Fruit fly (Drosophila melanogaster) whole organism, embryonic: ENCODE data around the gene CG15203.
A peak's percentile ranks its signal among the peaks of the same experiment; 100 is the strongest.

Experiments
- Bgb ChIP-seq: fragments of 200-800 bp; sonication (Bioruptor generic); IDR thresholded peaks from 2 replicates; pipeline ENCODE4 v1.3.6; 2022; ENCODE audit warnings: missing biosample characterization, missing genetic modification characterization; ENCODE audit not compliant: partially characterized antibody
- CG10274 ChIP-seq: fragments of 200-800 bp; sonication (Bioruptor generic); optimal IDR thresholded peaks from 3 replicates; lab custom pipeline; 2017; ENCODE audit warnings: missing biosample characterization, mild to moderate bottlenecking, missing genetic modification characterization
- CG11560 ChIP-seq: fragments of 200-800 bp; sonication (Bioruptor generic); IDR thresholded peaks from 3 replicates; pipeline ENCODE4 v1.3.6; 2022; ENCODE audit warnings: missing biosample characterization, missing genetic modification characterization
- CG11695 ChIP-seq: fragments of 200-800 bp; sonication (Bioruptor generic); IDR thresholded peaks from 3 replicates; pipeline ENCODE4 v1.3.6; 2022; ENCODE audit warnings: missing biosample characterization, missing genetic modification characterization
- CG11723 ChIP-seq: fragments of 200-800 bp; sonication (Bioruptor generic); optimal IDR thresholded peaks from 2 replicates; lab custom pipeline; 2017; ENCODE audit warnings: missing biosample characterization, mild to moderate bottlenecking, missing genetic modification characterization
- CG12104 ChIP-seq: fragments of 200-800 bp; sonication (Bioruptor generic); optimal IDR thresholded peaks from 3 replicates; lab custom pipeline; 2016; ENCODE audit warnings: missing biosample characterization, missing genetic modification characterization
- CG12659 ChIP-seq: fragments of 200-800 bp; sonication (Bioruptor generic); optimal IDR thresholded peaks from 3 replicates; lab custom pipeline; 2017; ENCODE audit warnings: mild to moderate bottlenecking, missing biosample characterization, missing genetic modification reagents, missing genetic modification characterization
- CG12744 ChIP-seq: fragments of 200-800 bp; sonication (Bioruptor generic); optimal IDR thresholded peaks from 2 replicates; lab custom pipeline; 2016; ENCODE audit warnings: missing biosample characterization, missing genetic modification characterization
- CG13287 ChIP-seq: fragments of 200-800 bp; sonication (Bioruptor generic); IDR thresholded peaks from 2 replicates; pipeline ENCODE4 v1.3.6; 2022; ENCODE audit warnings: missing biosample characterization, missing genetic modification characterization; ENCODE audit not compliant: partially characterized antibody
- CG15011 ChIP-seq: fragments of 200-800 bp; sonication (Bioruptor generic); optimal IDR thresholded peaks from 3 replicates; lab custom pipeline; 2018; ENCODE audit warnings: missing biosample characterization, mild to moderate bottlenecking, missing genetic modification characterization
- CG16779 ChIP-seq: fragments of 200-800 bp; sonication (Bioruptor generic); IDR thresholded peaks from 2 replicates; pipeline ENCODE4 v1.3.6; 2022; ENCODE audit warnings: missing biosample characterization, missing genetic modification characterization
- CG17912 ChIP-seq: fragments of 200-800 bp; sonication (Bioruptor generic); optimal IDR thresholded peaks from 2 replicates; lab custom pipeline; 2018; ENCODE audit warnings: missing biosample characterization, mild to moderate bottlenecking, missing genetic modification characterization
- CG18599 ChIP-seq: fragments of 200-800 bp; sonication (Bioruptor generic); optimal IDR thresholded peaks from 3 replicates; lab custom pipeline; 2017; ENCODE audit warnings: missing biosample characterization, missing genetic modification characterization, mild to moderate bottlenecking, moderate library complexity, missing genetic modification reagents
- CG2875 ChIP-seq: fragments of 200-800 bp; sonication (Bioruptor generic); optimal IDR thresholded peaks from 2 replicates; lab custom pipeline; 2017; ENCODE audit warnings: missing biosample characterization, mild to moderate bottlenecking, missing genetic modification characterization, missing genetic modification reagents
- CG2889 ChIP-seq: fragments of 200-800 bp; sonication (Bioruptor generic); IDR thresholded peaks from 3 replicates; pipeline ENCODE4 v1.3.6; 2022; ENCODE audit warnings: missing biosample characterization, missing genetic modification characterization
- CG31365 ChIP-seq: fragments of 200-800 bp; sonication (Bioruptor generic); optimal IDR thresholded peaks from 2 replicates; lab custom pipeline; 2018; ENCODE audit warnings: missing biosample characterization, mild to moderate bottlenecking, missing genetic modification characterization
- CG34224 ChIP-seq: fragments of 200-800 bp; sonication (Bioruptor generic); IDR thresholded peaks from 3 replicates; pipeline ENCODE4 v1.3.6; 2022; ENCODE audit warnings: missing biosample characterization, missing genetic modification characterization; ENCODE audit not compliant: partially characterized antibody
- CG4360 ChIP-seq: fragments of 200-800 bp; sonication (Bioruptor generic); IDR thresholded peaks from 2 replicates; pipeline ENCODE4 v1.3.6; 2022; ENCODE audit warnings: missing biosample characterization, missing genetic modification characterization
- CG4820 ChIP-seq: fragments of 200-800 bp; sonication (Bioruptor generic); optimal IDR thresholded peaks from 3 replicates; lab custom pipeline; 2016; ENCODE audit warnings: missing biosample characterization, missing genetic modification characterization
- CG6689 ChIP-seq: fragments of 200-800 bp; sonication (Bioruptor generic); IDR thresholded peaks from 2 replicates; pipeline ENCODE4 v1.3.6; 2022; ENCODE audit warnings: missing biosample characterization, missing genetic modification characterization
- D ChIP-seq, 2 experiments: fragments of 200-800 bp in 1 of 2; fragments of >200 bp in 1 of 2; sonication (Bioruptor generic) in 1 of 2; optimal IDR thresholded peaks; 2 replicates in 1 of 2; 3 replicates in 1 of 2; lab custom pipeline; 2017; ENCODE audit warnings: mild to moderate bottlenecking in 1 of 2, missing biosample characterization in 1 of 2, missing genetic modification characterization in 1 of 2, missing genetic modification reagents in 1 of 2
- Dek ChIP-seq: fragments of 200-800 bp; sonication (Bioruptor generic); optimal IDR thresholded peaks from 3 replicates; lab custom pipeline; 2019; ENCODE audit warnings: missing biosample characterization, mild to moderate bottlenecking, missing genetic modification characterization, moderate library complexity
- Dp ChIP-seq: fragments of 200-800 bp; sonication (Bioruptor generic); optimal IDR thresholded peaks from 2 replicates; lab custom pipeline; 2018; ENCODE audit warnings: missing biosample characterization, mild to moderate bottlenecking, missing genetic modification characterization, moderate library complexity
- E2f1 ChIP-seq: fragments of 200-800 bp; sonication (Bioruptor generic); IDR thresholded peaks from 2 replicates; pipeline ENCODE4 v1.3.6; 2022; ENCODE audit warnings: missing biosample characterization, missing genetic modification characterization
- Ets97D ChIP-seq: fragments of 200-800 bp; sonication (Bioruptor generic); optimal IDR thresholded peaks from 3 replicates; lab custom pipeline; 2016; ENCODE audit warnings: missing biosample characterization, missing genetic modification characterization
- Fer1 ChIP-seq: fragments of 200-800 bp; sonication (Bioruptor generic); optimal IDR thresholded peaks from 2 replicates; lab custom pipeline; 2017; ENCODE audit warnings: missing biosample characterization, mild to moderate bottlenecking, missing genetic modification characterization
- Fer3 ChIP-seq: fragments of 200-800 bp; sonication (Bioruptor generic); optimal IDR thresholded peaks from 2 replicates; lab custom pipeline; 2018; ENCODE audit warnings: missing biosample characterization, mild to moderate bottlenecking, missing genetic modification characterization, moderate library complexity
- H2.0 ChIP-seq: fragments of 200-800 bp; sonication (Bioruptor generic); IDR thresholded peaks from 2 replicates; pipeline ENCODE4 v1.3.6; 2022; ENCODE audit warnings: missing biosample characterization, missing genetic modification characterization
- HLHmδ ChIP-seq: fragments of 200-800 bp; sonication (Bioruptor generic); optimal IDR thresholded peaks from 2 replicates; lab custom pipeline; 2018; ENCODE audit warnings: missing biosample characterization, mild to moderate bottlenecking, missing genetic modification characterization, moderate library complexity
- HmgZ ChIP-seq: fragments of 200-800 bp; sonication (Bioruptor generic); optimal IDR thresholded peaks from 2 replicates; lab custom pipeline; 2018; ENCODE audit warnings: missing biosample characterization, mild to moderate bottlenecking, missing genetic modification characterization
- Jarid2 ChIP-seq: fragments of 200-800 bp; sonication (Bioruptor generic); optimal IDR thresholded peaks from 3 replicates; lab custom pipeline; 2017; ENCODE audit warnings: mild to moderate bottlenecking, missing biosample characterization, missing genetic modification reagents, missing genetic modification characterization
- NFAT ChIP-seq: fragments of 200-800 bp; sonication (Bioruptor generic); IDR thresholded peaks from 2 replicates; pipeline ENCODE4 v1.3.6; 2022; ENCODE audit warnings: missing biosample characterization, missing genetic modification characterization
- Ptx1 ChIP-seq: fragments of 200-800 bp; sonication (Bioruptor generic); IDR thresholded peaks from 2 replicates; pipeline ENCODE4 v1.3.6; 2022; ENCODE audit warnings: missing biosample characterization, missing genetic modification characterization
- Ravus ChIP-seq: fragments of 200-800 bp; sonication (Bioruptor generic); IDR thresholded peaks from 2 replicates; pipeline ENCODE4 v1.3.6; 2022; ENCODE audit warnings: missing biosample characterization, missing genetic modification characterization
- TFAM ChIP-seq: fragments of 200-800 bp; sonication (Bioruptor generic); optimal IDR thresholded peaks from 2 replicates; lab custom pipeline; 2017; ENCODE audit warnings: missing biosample characterization, missing genetic modification characterization, inconsistent platforms
- cwo ChIP-seq: fragments of 200-800 bp; sonication (Bioruptor generic); optimal IDR thresholded peaks from 3 replicates; lab custom pipeline; 2017; ENCODE audit warnings: missing biosample characterization, missing genetic modification characterization, mild to moderate bottlenecking, moderate library complexity, missing genetic modification reagents
- fu2 ChIP-seq: fragments of 200-800 bp; sonication (Bioruptor generic); optimal IDR thresholded peaks from 2 replicates; lab custom pipeline; 2016; ENCODE audit warnings: missing biosample characterization, missing genetic modification characterization
- jigr1 ChIP-seq: fragments of 200-800 bp; sonication (Bioruptor generic); IDR thresholded peaks from 3 replicates; pipeline ENCODE4 v1.3.6; 2022; ENCODE audit warnings: missing biosample characterization, missing genetic modification characterization
- klu ChIP-seq: fragments of 200-800 bp; sonication (Bioruptor generic); IDR thresholded peaks from 2 replicates; pipeline ENCODE4 v1.3.6; 2022; ENCODE audit warnings: missing biosample characterization, missing genetic modification characterization
- nerfin-2 ChIP-seq: fragments of 200-800 bp; sonication (Bioruptor generic); IDR thresholded peaks from 2 replicates; pipeline ENCODE4 v1.3.6; 2022; ENCODE audit warnings: missing biosample characterization, missing genetic modification characterization; ENCODE audit not compliant: partially characterized antibody
- p53 ChIP-seq: fragments of 200-800 bp; sonication (Bioruptor generic); optimal IDR thresholded peaks from 2 replicates; lab custom pipeline; 2016; ENCODE audit warnings: missing biosample characterization, missing genetic modification characterization
- pfk ChIP-seq: fragments of 200-800 bp; sonication (Bioruptor generic); optimal IDR thresholded peaks from 2 replicates; lab custom pipeline; 2018; ENCODE audit warnings: missing biosample characterization, mild to moderate bottlenecking, missing genetic modification characterization, moderate library complexity
- sens-2 ChIP-seq: fragments of 200-800 bp; sonication (Bioruptor generic); IDR thresholded peaks from 2 replicates; pipeline ENCODE4 v1.3.6; 2022; ENCODE audit warnings: missing biosample characterization, missing genetic modification characterization
- slp2 ChIP-seq: fragments of 200-800 bp; sonication (Bioruptor generic); optimal IDR thresholded peaks from 2 replicates; lab custom pipeline; 2016; ENCODE audit warnings: missing biosample characterization, missing genetic modification characterization
- sna ChIP-seq: fragments of 200-800 bp; sonication (Bioruptor generic); IDR thresholded peaks from 2 replicates; pipeline ENCODE4 v1.3.6; 2022; ENCODE audit warnings: missing biosample characterization, missing genetic modification characterization; ENCODE audit not compliant: partially characterized antibody
- so ChIP-seq: fragments of 200-800 bp; sonication (Bioruptor generic); IDR thresholded peaks from 3 replicates; pipeline ENCODE4 v1.3.6; 2022; ENCODE audit warnings: missing biosample characterization, missing genetic modification characterization
- sug ChIP-seq: fragments of 200-800 bp; optimal IDR thresholded peaks from 2 replicates; lab custom pipeline; 2019; ENCODE audit warnings: missing biosample characterization, mild to moderate bottlenecking, missing genetic modification characterization, moderate library complexity
- tap ChIP-seq: fragments of 200-800 bp; optimal IDR thresholded peaks from 3 replicates; lab custom pipeline; 2019; ENCODE audit warnings: missing biosample characterization, mild to moderate bottlenecking, missing genetic modification characterization, moderate library complexity
- trem ChIP-seq: fragments of 200-800 bp; optimal IDR thresholded peaks from 3 replicates; lab custom pipeline; 2019; ENCODE audit warnings: missing biosample characterization, mild to moderate bottlenecking, missing genetic modification characterization, moderate library complexity
- unc-4 ChIP-seq: fragments of 200-800 bp; sonication (Bioruptor generic); IDR thresholded peaks from 2 replicates; pipeline ENCODE4 v1.3.6; 2022; ENCODE audit warnings: missing biosample characterization, missing genetic modification characterization; ENCODE audit not compliant: partially characterized antibody

CG15203 gene

DNA sequence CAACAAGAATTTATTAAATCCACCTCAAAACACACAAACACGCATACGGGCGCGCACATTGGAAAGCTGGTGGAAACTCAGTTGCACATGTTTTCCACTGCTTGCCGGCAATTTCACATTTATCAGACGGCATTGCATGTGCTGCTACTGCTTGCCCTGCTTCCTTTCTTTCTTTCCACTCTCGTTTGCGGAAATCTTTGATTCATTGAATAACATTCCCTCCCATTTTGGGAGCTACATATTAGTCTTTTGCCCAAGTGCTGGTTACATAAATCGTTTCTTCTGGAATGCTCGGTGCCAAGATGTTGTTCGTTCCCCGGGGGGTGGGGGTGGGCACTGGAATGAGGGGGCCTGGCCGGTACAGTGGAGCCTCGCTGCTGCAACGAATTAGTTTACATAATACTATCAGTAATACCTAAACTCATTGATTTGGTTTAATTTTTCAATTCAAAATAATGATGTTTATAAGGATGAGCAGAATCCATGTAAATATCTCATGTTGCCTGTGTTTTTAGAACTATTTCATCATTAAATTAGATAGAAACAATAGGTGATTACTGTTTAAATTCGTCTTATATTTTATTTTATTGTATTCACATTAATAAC, 42.6 kb downstream of the CG15203 start (continued):
- TF ChIP-seq CG31365: peak; percentile 98
- peak; percentile 38; the same call in 1 of the 2 replicates for TF ChIP-seq Ptx1
- no peak for TF ChIP-seq CG34224 (GFP tag; lab: Robert Waterston, UW)
- TF ChIP-seq klu (GFP tag; lab: Robert Waterston, UW): no peak
- TF ChIP-seq CG12659 (GFP tag; lab: Kevin White, UChicago): no peak
- no peak for TF ChIP-seq CG4820 (GFP tag; lab: Kevin White, UChicago)
- no peak for TF ChIP-seq H2.0 (GFP tag; lab: Robert Waterston, UW)
- TF ChIP-seq cwo (GFP tag; lab: Kevin White, UChicago): peak; percentile 5
- TF ChIP-seq CG18599 (GFP tag; lab: Kevin White, UChicago): peak; percentile 22
- no peak for TF ChIP-seq sens-2 (GFP tag; lab: Robert Waterston, UW)
- no peak for TF ChIP-seq Bgb (GFP tag; lab: Robert Waterston, UW)
- no peak for TF ChIP-seq Dp (GFP tag; lab: Kevin White, UChicago)
- no peak for TF ChIP-seq Jarid2 (GFP tag; lab: Kevin White, UChicago)
- no peak for TF ChIP-seq CG2889
- no peak for TF ChIP-seq Fer3 (tag; lab: Kevin White, UChicago)
- no peak for TF ChIP-seq CG11723
- peak; percentile 29; the same call in 1 of the 2 replicates for TF ChIP-seq NFAT (GFP tag; lab: Robert Waterston, UW)
- no peak for TF ChIP-seq nerfin-2
- TF ChIP-seq fu2: no peak
- no peak for TF ChIP-seq jigr1 (GFP tag; lab: Robert Waterston, UW)
- TF ChIP-seq E2f1: no peak
- no peak for TF ChIP-seq CG17912 (GFP tag; lab: Kevin White, UChicago)
- no peak for TF ChIP-seq Dek (tag; lab: Kevin White, UChicago)
- TF ChIP-seq Ets97D (GFP tag; lab: Kevin White, UChicago): no peak
- no peak for TF ChIP-seq CG12104
- TF ChIP-seq HmgZ (tag; lab: Kevin White, UChicago): no peak
- no peak for TF ChIP-seq CG4360 (GFP tag; lab: Robert Waterston, UW)
- no peak for TF ChIP-seq pfk
- no peak for TF ChIP-seq so (GFP tag; lab: Robert Waterston, UW)
- no peak for TF ChIP-seq tap
- no peak for TF ChIP-seq sug (tag; lab: Kevin White, UChicago)
- no peak for TF ChIP-seq p53
- TF ChIP-seq CG11695 (GFP tag; lab: Robert Waterston, UW): no peak
- no peak for TF ChIP-seq CG12744 (GFP tag; lab: Kevin White, UChicago)
- no peak for TF ChIP-seq CG16779 (GFP tag; lab: Robert Waterston, UW)
- TF ChIP-seq unc-4 (GFP tag; lab: Robert Waterston, UW): no peak
- no peak for TF ChIP-seq sna (GFP tag; lab: Robert Waterston, UW)
- no peak for TF ChIP-seq CG2875 (GFP tag; lab: Kevin White, UChicago)
- TF ChIP-seq Fer1: no peak
- no peak for TF ChIP-seq TFAM (GFP tag; lab: Kevin White, UChicago)
- no peak for TF ChIP-seq CG15011
- no peak for TF ChIP-seq CG6689 (GFP tag; lab: Robert Waterston, UW)
- TF ChIP-seq slp2 (GFP tag; lab: Kevin White, UChicago): no peak
- no peak for TF ChIP-seq CG13287 (GFP tag; lab: Robert Waterston, UW)
- no peak for TF ChIP-seq D (optimal IDR thresholded peaks at IDR 0.05; lab: Kevin White, UChicago)
- no peak for TF ChIP-seq D (GFP tag; optimal IDR thresholded peaks at IDR 0.05; lab: Kevin White, UChicago)
- TF ChIP-seq Ravus (GFP tag; lab: Robert Waterston, UW): no peak
- no peak for TF ChIP-seq CG10274 (GFP tag; lab: Kevin White, UChicago)
- TF ChIP-seq HLHmδ (GFP tag; lab: Kevin White, UChicago): no peak
- TF ChIP-seq CG11560 (tag; lab: Robert Waterston, UW): no peak
- TF ChIP-seq trem (tag; lab: Kevin White, UChicago): no peak
